Worm (Caenorhabditis elegans) whole organism, L1 larva: Measurements from ENCODE around the gene aexr-3.

Experiments used
- C04F5.9 ChIP-seq: sonication (generic microtip); optimal IDR thresholded peaks from 2 replicates; lab custom pipeline; 2016; ENCODE audit warnings: missing genetic modification characterization, missing compliant biosample characterization
- C34B4.2 ChIP-seq: sonication (generic microtip); optimal IDR thresholded peaks from 2 replicates; lab custom pipeline; 2017; ENCODE audit warnings: mild to moderate bottlenecking, missing genetic modification characterization, missing compliant biosample characterization
- Y116A8C.19 ChIP-seq: sonication (generic microtip); optimal IDR thresholded peaks from 2 replicates; lab custom pipeline; 2016; ENCODE audit warnings: missing compliant biosample characterization, missing genetic modification characterization, borderline replicate concordance
- aha-1 ChIP-seq: fragments of 150-350 bp; optimal IDR thresholded peaks from 2 replicates; lab custom pipeline; 2014; ENCODE audit warnings: missing biosample characterization, missing genetic modification characterization
- alr-1 ChIP-seq: fragments of 200-800 bp; sonication (Bioruptor generic); optimal IDR thresholded peaks from 2 replicates; lab custom pipeline; 2018; ENCODE audit warnings: borderline replicate concordance, mild to moderate bottlenecking, missing genetic modification characterization, missing compliant biosample characterization
- aly-2 ChIP-seq: fragments of 150-350 bp; optimal IDR thresholded peaks from 2 replicates; lab custom pipeline; 2014; ENCODE audit warnings: missing biosample characterization, missing genetic modification characterization
- ceh-82 ChIP-seq, 3 experiments: fragments of 150-350 bp in 1 of 3; sonication (generic microtip) in 2 of 3; optimal IDR thresholded peaks; 2 replicates each; lab custom pipeline; 2014 to 2017; ENCODE audit warnings: missing biosample characterization in 3 of 3, missing genetic modification characterization in 3 of 3
- ceh-88 ChIP-seq: fragments of 200-800 bp; sonication (Bioruptor generic); IDR thresholded peaks from 2 replicates; pipeline ENCODE4 v1.3.6; 2022; ENCODE audit warnings: missing genetic modification characterization, missing compliant biosample characterization
- ceh-90 ChIP-seq: sonication (generic microtip); optimal IDR thresholded peaks from 2 replicates; lab custom pipeline; 2016; ENCODE audit warnings: missing genetic modification characterization, missing compliant biosample characterization
- ces-1 ChIP-seq: fragments of 150-350 bp; optimal IDR thresholded peaks from 2 replicates; lab custom pipeline; 2014; ENCODE audit warnings: missing biosample characterization, missing genetic modification reagents, missing genetic modification characterization
- dpl-1 ChIP-seq, 3 experiments: fragments of 150-350 bp in 2 of 3; sonication (generic microtip) in 1 of 3; optimal IDR thresholded peaks; 2 replicates each; lab custom pipeline; 2014 to 2017; ENCODE audit warnings: missing biosample characterization in 3 of 3, missing genetic modification characterization in 3 of 3, missing genetic modification reagents in 3 of 3
- dsc-1 ChIP-seq: sonication (generic microtip); optimal IDR thresholded peaks from 2 replicates; lab custom pipeline; 2016; ENCODE audit warnings: mild to moderate bottlenecking, missing genetic modification characterization, missing compliant biosample characterization
- efl-3 ChIP-seq: fragments of 200-800 bp; sonication (Bioruptor generic); optimal IDR thresholded peaks from 2 replicates; lab custom pipeline; 2018; ENCODE audit warnings: mild to moderate bottlenecking, missing genetic modification characterization, missing compliant biosample characterization
- elt-2 ChIP-seq: sonication (generic microtip); optimal IDR thresholded peaks from 2 replicates; lab custom pipeline; 2016; ENCODE audit warnings: missing genetic modification characterization, mild to moderate bottlenecking, inconsistent platforms, missing compliant biosample characterization, missing genetic modification reagents
- fkh-4 ChIP-seq: sonication (generic microtip); optimal IDR thresholded peaks from 2 replicates; lab custom pipeline; 2016; ENCODE audit warnings: missing compliant biosample characterization, missing genetic modification characterization, borderline replicate concordance
- fos-1 ChIP-seq: fragments of 150-350 bp; optimal IDR thresholded peaks from 2 replicates; lab custom pipeline; 2014; ENCODE audit warnings: missing biosample characterization, missing genetic modification characterization
- grh-1 ChIP-seq: fragments of 200-800 bp; sonication (Bioruptor generic); IDR thresholded peaks from 2 replicates; pipeline ENCODE4 v1.3.6; 2022; ENCODE audit warnings: missing genetic modification reagents, missing genetic modification characterization, missing compliant biosample characterization
- hlh-17 ChIP-seq: fragments of 200-800 bp; sonication (Bioruptor generic); optimal IDR thresholded peaks from 2 replicates; lab custom pipeline; 2018; ENCODE audit warnings: missing genetic modification characterization, mild to moderate bottlenecking, missing compliant biosample characterization, moderate library complexity, borderline replicate concordance
- hlh-4 ChIP-seq: sonication (generic microtip); optimal IDR thresholded peaks from 2 replicates; lab custom pipeline; 2016; ENCODE audit warnings: mild to moderate bottlenecking, missing genetic modification characterization, missing compliant biosample characterization
- hpl-2 ChIP-seq: fragments of 150-350 bp; optimal IDR thresholded peaks from 2 replicates; lab custom pipeline; 2014; ENCODE audit warnings: missing biosample characterization, missing genetic modification reagents, missing genetic modification characterization
- isw-1 ChIP-seq: fragments of 200-800 bp; sonication (Bioruptor generic); IDR thresholded peaks from 2 replicates; pipeline ENCODE4 v1.3.6; 2022; ENCODE audit warnings: missing genetic modification characterization, missing compliant biosample characterization
- jun-1 ChIP-seq: fragments of 150-350 bp; optimal IDR thresholded peaks from 2 replicates; lab custom pipeline; 2014; ENCODE audit warnings: missing biosample characterization, missing genetic modification reagents, missing genetic modification characterization
- lin-35 ChIP-seq, 2 experiments: fragments of 150-350 bp; optimal IDR thresholded peaks; 2 replicates each; lab custom pipeline; 2014; ENCODE audit warnings: missing biosample characterization in 2 of 2, missing genetic modification characterization in 2 of 2, missing genetic modification reagents in 2 of 2
- lir-3 ChIP-seq: sonication (generic microtip); optimal IDR thresholded peaks from 2 replicates; lab custom pipeline; 2016; ENCODE audit warnings: mild to moderate bottlenecking, missing genetic modification characterization, moderate library complexity, missing compliant biosample characterization; ENCODE audit not compliant: poor library complexity
- lsy-2 ChIP-seq, 2 experiments: fragments of 150-350 bp; optimal IDR thresholded peaks; 2 replicates each; lab custom pipeline; 2014; ENCODE audit warnings: missing biosample characterization in 2 of 2, missing genetic modification characterization in 2 of 2
- mab-9 ChIP-seq: fragments of 200-800 bp; sonication (Bioruptor generic); IDR thresholded peaks from 2 replicates; pipeline ENCODE4 v1.3.6; 2022; ENCODE audit warnings: missing genetic modification reagents, missing genetic modification characterization, missing compliant biosample characterization
- mdl-1 ChIP-seq, 2 experiments: fragments of 150-350 bp; optimal IDR thresholded peaks; 2 replicates each; lab custom pipeline; 2014 to 2017; ENCODE audit warnings: missing biosample characterization in 2 of 2, missing genetic modification characterization in 2 of 2, inconsistent platforms in 1 of 2
- nhr-11 ChIP-seq: fragments of 150-350 bp; optimal IDR thresholded peaks from 2 replicates; lab custom pipeline; 2014; ENCODE audit warnings: missing biosample characterization, missing genetic modification characterization
- nhr-12 ChIP-seq: sonication (generic microtip); optimal IDR thresholded peaks from 2 replicates; lab custom pipeline; 2017; ENCODE audit warnings: missing biosample characterization, missing genetic modification characterization
- nhr-19 ChIP-seq: fragments of 200-800 bp; sonication (Bioruptor generic); conservative IDR thresholded peaks from 2 replicates; pipeline ENCODE4 v1.3.6; 2022; ENCODE audit warnings: missing genetic modification characterization, missing compliant biosample characterization
- nhr-47 ChIP-seq: sonication (generic microtip); optimal IDR thresholded peaks from 2 replicates; lab custom pipeline; 2016; ENCODE audit warnings: mild to moderate bottlenecking, missing genetic modification characterization, moderate library complexity, missing compliant biosample characterization
- nhr-76 ChIP-seq: sonication (generic microtip); optimal IDR thresholded peaks from 2 replicates; lab custom pipeline; 2017; ENCODE audit warnings: missing biosample characterization, missing genetic modification characterization
- nhr-85 ChIP-seq: sonication (generic microtip); peaks from one replicate; lab custom pipeline; 2016; ENCODE audit warnings: missing genetic modification characterization, inconsistent platforms, missing compliant biosample characterization
- pag-3 ChIP-seq: sonication (generic microtip); optimal IDR thresholded peaks from 2 replicates; lab custom pipeline; 2017; ENCODE audit warnings: missing genetic modification characterization, mild to moderate bottlenecking, missing compliant biosample characterization, antibody characterized with exemption, borderline replicate concordance; ENCODE audit not compliant: insufficient read depth
- rnt-1 ChIP-seq: sonication (generic microtip); optimal IDR thresholded peaks from 2 replicates; lab custom pipeline; 2016; ENCODE audit warnings: mild to moderate bottlenecking, missing genetic modification characterization, moderate library complexity, missing compliant biosample characterization
- snu-23 ChIP-seq: sonication (generic microtip); optimal IDR thresholded peaks from 2 replicates; lab custom pipeline; 2016; ENCODE audit warnings: missing genetic modification characterization, missing compliant biosample characterization
- sup-37 ChIP-seq: fragments of 200-800 bp; sonication (Bioruptor generic); optimal IDR thresholded peaks from 2 replicates; lab custom pipeline; 2018; ENCODE audit warnings: mild to moderate bottlenecking, missing genetic modification characterization, missing compliant biosample characterization
- swsn-7 ChIP-seq: sonication (generic microtip); optimal IDR thresholded peaks from 2 replicates; lab custom pipeline; 2016; ENCODE audit warnings: missing genetic modification characterization, missing compliant biosample characterization
- tbx-2 ChIP-seq: sonication (generic microtip); optimal IDR thresholded peaks from 2 replicates; lab custom pipeline; 2016; ENCODE audit warnings: missing genetic modification characterization, missing compliant biosample characterization
- unc-62 ChIP-seq: fragments of 150-350 bp; optimal IDR thresholded peaks from 2 replicates; lab custom pipeline; 2014; ENCODE audit warnings: missing biosample characterization, missing genetic modification reagents, missing genetic modification characterization
- zag-1 ChIP-seq: fragments of 150-350 bp; optimal IDR thresholded peaks from 2 replicates; lab custom pipeline; 2014; ENCODE audit warnings: missing biosample characterization, missing genetic modification characterization
- ztf-4 ChIP-seq: fragments of 150-350 bp; optimal IDR thresholded peaks from 2 replicates; lab custom pipeline; 2014; ENCODE audit warnings: missing biosample characterization, missing genetic modification characterization

aexr-3 gene

DNA sequence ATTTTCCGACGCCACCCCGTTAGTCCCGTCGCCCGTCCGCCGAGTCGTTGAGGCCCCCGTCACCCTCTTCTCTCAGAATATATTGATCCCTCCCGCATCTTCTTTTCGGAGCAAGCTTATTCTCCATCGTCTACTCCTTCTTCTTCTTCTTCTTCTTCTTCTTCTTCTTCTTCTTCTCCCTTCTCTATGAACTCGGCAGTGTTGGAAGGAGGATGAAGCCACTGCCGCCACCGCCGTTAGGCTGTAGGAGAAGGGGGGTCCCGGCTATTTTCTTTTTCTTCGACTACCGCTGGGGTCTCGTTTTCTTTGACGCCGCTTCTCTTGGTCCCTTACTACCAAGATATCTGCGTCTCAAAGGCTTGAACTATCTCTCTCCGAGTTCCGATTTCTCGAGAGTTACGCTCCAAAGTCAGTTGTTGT, 34.6 kb upstream of the aexr-3 start (continued):
- peak; percentile 30 for TF ChIP-seq nhr-47 (tag; lab: Kevin White, UChicago)
- TF ChIP-seq tbx-2 (tag; lab: Kevin White, UChicago) = peak; percentile 55
- no peak for TF ChIP-seq fkh-4 (tag; lab: Kevin White, UChicago)
- TF ChIP-seq mdl-1 (tag; optimal IDR thresholded peaks at IDR 0.05; lab: Kevin White, UChicago) = no peak
- no peak for TF ChIP-seq pag-3 (tag; lab: Kevin White, UChicago)
- TF ChIP-seq dpl-1 (GFP tag; optimal IDR thresholded peaks at IDR 0.05; lab: Kevin White, UChicago) = peak in 1 of 3 experiments; percentile 2
- no peak for TF ChIP-seq ztf-4 (tag; lab: Kevin White, UChicago)
- no peak for TF ChIP-seq nhr-12
- no peak for TF ChIP-seq nhr-11 (tag; lab: Kevin White, UChicago)
- peak; percentile 51 for TF ChIP-seq swsn-7 (tag; lab: Kevin White, UChicago)
- no peak for TF ChIP-seq ceh-88
- TF ChIP-seq rnt-1 = peak; percentile 24
- no peak for TF ChIP-seq efl-3 (GFP tag; lab: Kevin White, UChicago)
- peak in 1 of 2 experiments; percentile 30 for TF ChIP-seq lsy-2 (tag; optimal IDR thresholded peaks at IDR 0.05; lab: Kevin White, UChicago)
- TF ChIP-seq aly-2 (tag; lab: Kevin White, UChicago) = no peak
- no peak for TF ChIP-seq jun-1
- no peak for TF ChIP-seq alr-1 (tag; lab: Kevin White, UChicago)
- no peak for TF ChIP-seq fos-1
- no peak for TF ChIP-seq nhr-85 (tag; lab: Kevin White, UChicago)
- no peak for TF ChIP-seq mab-9 (GFP tag; lab: Robert Waterston, UW)
- TF ChIP-seq lir-3 (tag; lab: Kevin White, UChicago) = peak; percentile 16
- no peak for TF ChIP-seq ceh-90 (tag; lab: Kevin White, UChicago)
- TF ChIP-seq snu-23 (GFP tag; lab: Kevin White, UChicago) = peak; percentile 59
- no peak for TF ChIP-seq C04F5.9 (tag; lab: Kevin White, UChicago)
- TF ChIP-seq C34B4.2 (tag; lab: Kevin White, UChicago) = no peak
- TF ChIP-seq nhr-19 (GFP tag; lab: Robert Waterston, UW) = peak; percentile 14; the same call in 1 of the 2 replicates
- TF ChIP-seq zag-1 (tag; lab: Kevin White, UChicago) = no peak
- no peak for TF ChIP-seq elt-2 (tag; lab: Kevin White, UChicago)
- TF ChIP-seq hlh-17 (GFP tag; lab: Kevin White, UChicago) = no peak
- TF ChIP-seq unc-62 (GFP tag; lab: Kevin White, UChicago) = no peak
- no peak for TF ChIP-seq Y116A8C.19
- TF ChIP-seq lin-35 (GFP tag; optimal IDR thresholded peaks at IDR 0.05; lab: Kevin White, UChicago) = peak in 1 of 2 experiments; percentile 11
- peak in 2 of 3 experiments; percentile 53 to 59 for TF ChIP-seq ceh-82 (tag; optimal IDR thresholded peaks at IDR 0.05; lab: Kevin White, UChicago)
- TF ChIP-seq grh-1 (GFP tag; lab: Robert Waterston, UW) = no peak
- peak; percentile 40 for TF ChIP-seq dsc-1 (tag; lab: Kevin White, UChicago)
- no peak for TF ChIP-seq ces-1
- TF ChIP-seq sup-37 (GFP tag; lab: Kevin White, UChicago) = no peak
- no peak for TF ChIP-seq hlh-4
- no peak for TF ChIP-seq hpl-2
- no peak for TF ChIP-seq aha-1 (tag; lab: Kevin White, UChicago)
- TF ChIP-seq nhr-76 (tag; lab: Kevin White, UChicago) = no peak
- peak; percentile 12; the same call in 1 of the 2 replicates for TF ChIP-seq isw-1
